Fruit fly (Drosophila melanogaster) whole organism, embryonic: ENCODE results near the gene CG10116.

Experiments
- Abd-B ChIP-seq: fragments of 200-800 bp; sonication (Bioruptor generic); optimal IDR thresholded peaks from 2 replicates; lab custom pipeline; 2018; ENCODE audit warnings: missing biosample characterization, mild to moderate bottlenecking, missing genetic modification characterization, moderate library complexity
- Atf3 ChIP-seq: fragments of 200-800 bp; sonication (Bioruptor generic); optimal IDR thresholded peaks from 3 replicates; lab custom pipeline; 2016; ENCODE audit warnings: missing biosample characterization, missing genetic modification characterization
- BtbVII ChIP-seq: fragments of 200-800 bp; sonication (Bioruptor generic); optimal IDR thresholded peaks from 3 replicates; lab custom pipeline; 2017; ENCODE audit warnings: missing biosample characterization, mild to moderate bottlenecking, missing genetic modification characterization
- CG11247 ChIP-seq: fragments of 200-800 bp; sonication (Bioruptor generic); IDR thresholded peaks from 2 replicates; pipeline ENCODE4 v1.3.6; 2022; ENCODE audit warnings: missing biosample characterization, missing genetic modification characterization
- CG12104 ChIP-seq: fragments of 200-800 bp; sonication (Bioruptor generic); optimal IDR thresholded peaks from 3 replicates; lab custom pipeline; 2016; ENCODE audit warnings: missing biosample characterization, missing genetic modification characterization
- CG15601 ChIP-seq: fragments of 200-800 bp; sonication (Bioruptor generic); optimal IDR thresholded peaks from 3 replicates; lab custom pipeline; 2019; ENCODE audit warnings: missing biosample characterization, mild to moderate bottlenecking, missing genetic modification characterization, moderate library complexity
- CG1603 ChIP-seq: fragments of 200-800 bp; sonication (Bioruptor generic); optimal IDR thresholded peaks from 2 replicates; lab custom pipeline; 2019; ENCODE audit warnings: missing biosample characterization, mild to moderate bottlenecking, missing genetic modification characterization, moderate library complexity
- CG17328 ChIP-seq: fragments of 200-800 bp; sonication (Bioruptor generic); IDR thresholded peaks from 2 replicates; pipeline ENCODE4 v1.3.6; 2022; ENCODE audit warnings: missing biosample characterization, missing genetic modification characterization
- CG2120 ChIP-seq: fragments of 200-800 bp; sonication (Bioruptor generic); optimal IDR thresholded peaks from 3 replicates; lab custom pipeline; 2016; ENCODE audit warnings: missing biosample characterization, missing genetic modification characterization
- CG30431 ChIP-seq: fragments of 200-800 bp; sonication (Bioruptor generic); optimal IDR thresholded peaks from 2 replicates; lab custom pipeline; 2017; ENCODE audit warnings: missing biosample characterization, missing genetic modification characterization
- CG32767 ChIP-seq: fragments of 200-800 bp; sonication (Bioruptor generic); IDR thresholded peaks from 2 replicates; pipeline ENCODE4 v1.3.6; 2022; ENCODE audit warnings: missing biosample characterization, missing genetic modification characterization
- CG4707 ChIP-seq: fragments of 200-800 bp; sonication (Bioruptor generic); optimal IDR thresholded peaks from 2 replicates; lab custom pipeline; 2018; ENCODE audit warnings: missing biosample characterization, mild to moderate bottlenecking, missing genetic modification characterization, moderate library complexity
- CG6175 ChIP-seq: fragments of 200-800 bp; sonication (Bioruptor generic); IDR thresholded peaks from 3 replicates; pipeline ENCODE4 v1.3.6; 2022; ENCODE audit warnings: missing biosample characterization, missing genetic modification characterization
- CG6654 ChIP-seq: fragments of 200-800 bp; sonication (Bioruptor generic); optimal IDR thresholded peaks from 2 replicates; lab custom pipeline; 2017; ENCODE audit warnings: missing biosample characterization, mild to moderate bottlenecking, missing genetic modification characterization
- CG6689 ChIP-seq: fragments of 200-800 bp; sonication (Bioruptor generic); IDR thresholded peaks from 2 replicates; pipeline ENCODE4 v1.3.6; 2022; ENCODE audit warnings: missing biosample characterization, missing genetic modification characterization
- CG7271 ChIP-seq: fragments of 200-800 bp; sonication (Bioruptor generic); optimal IDR thresholded peaks from 2 replicates; lab custom pipeline; 2018; ENCODE audit warnings: missing biosample characterization, mild to moderate bottlenecking, missing genetic modification characterization, moderate library complexity
- CG8359 ChIP-seq: fragments of 200-800 bp; sonication (Bioruptor generic); optimal IDR thresholded peaks from 2 replicates; lab custom pipeline; 2017; ENCODE audit warnings: missing biosample characterization, mild to moderate bottlenecking, missing genetic modification characterization, borderline replicate concordance
- CG9876 ChIP-seq: fragments of 200-800 bp; sonication (Bioruptor generic); optimal IDR thresholded peaks from 2 replicates; lab custom pipeline; 2016; ENCODE audit warnings: missing biosample characterization, missing genetic modification characterization
- CG9932 ChIP-seq: fragments of 200-800 bp; sonication (Bioruptor generic); IDR thresholded peaks from 2 replicates; pipeline ENCODE4 v1.3.6; 2022; ENCODE audit warnings: missing biosample characterization, missing genetic modification characterization
- CoRest ChIP-seq: fragments of 200-800 bp; sonication (Bioruptor generic); optimal IDR thresholded peaks from 3 replicates; lab custom pipeline; 2018; ENCODE audit warnings: missing biosample characterization, mild to moderate bottlenecking, missing genetic modification characterization, moderate library complexity
- CrebB ChIP-seq: fragments of 200-800 bp; sonication (Bioruptor generic); optimal IDR thresholded peaks from 3 replicates; lab custom pipeline; 2018; ENCODE audit warnings: missing biosample characterization, mild to moderate bottlenecking, missing genetic modification characterization
- D ChIP-seq, 2 experiments: fragments of 200-800 bp in 1 of 2; fragments of >200 bp in 1 of 2; sonication (Bioruptor generic) in 1 of 2; optimal IDR thresholded peaks; 2 replicates in 1 of 2; 3 replicates in 1 of 2; lab custom pipeline; 2017; ENCODE audit warnings: mild to moderate bottlenecking in 1 of 2, missing biosample characterization in 1 of 2, missing genetic modification characterization in 1 of 2, missing genetic modification reagents in 1 of 2
- Dad ChIP-seq: fragments of 200-800 bp; sonication (Bioruptor generic); optimal IDR thresholded peaks from 3 replicates; lab custom pipeline; 2016; ENCODE audit warnings: missing biosample characterization, missing genetic modification characterization
- HLH54F ChIP-seq: fragments of 200-800 bp; sonication (Bioruptor generic); optimal IDR thresholded peaks from 3 replicates; lab custom pipeline; 2016; ENCODE audit warnings: missing biosample characterization, missing genetic modification characterization
- Hmx ChIP-seq: fragments of 200-800 bp; sonication (Bioruptor generic); optimal IDR thresholded peaks from 2 replicates; lab custom pipeline; 2016; ENCODE audit warnings: missing biosample characterization, missing genetic modification characterization
- Hr78 ChIP-seq, 2 experiments: fragments of 200-800 bp in 1 of 2; fragments of >200 bp in 1 of 2; sonication (Bioruptor generic) in 1 of 2; optimal IDR thresholded peaks; 2 replicates each; lab custom pipeline; 2017 to 2019; ENCODE audit warnings: missing biosample characterization in 2 of 2, missing genetic modification characterization in 2 of 2, mild to moderate bottlenecking in 1 of 2, moderate library complexity in 1 of 2
- Lhr ChIP-seq: fragments of 200-800 bp; sonication (Bioruptor generic); optimal IDR thresholded peaks from 3 replicates; lab custom pipeline; 2017; ENCODE audit warnings: mild to moderate bottlenecking, missing biosample characterization, missing genetic modification reagents, missing genetic modification characterization
- Lpt ChIP-seq: fragments of >200 bp; optimal IDR thresholded peaks from 2 replicates; lab custom pipeline; 2018; ENCODE audit warnings: missing biosample characterization, missing genetic modification characterization
- bcd ChIP-seq: fragments of 200-800 bp; sonication (Bioruptor generic); optimal IDR thresholded peaks from 2 replicates; lab custom pipeline; 2017; ENCODE audit warnings: missing biosample characterization, mild to moderate bottlenecking, missing genetic modification characterization
- bowl ChIP-seq: fragments of 200-800 bp; sonication (Bioruptor generic); IDR thresholded peaks from 2 replicates; pipeline ENCODE4 v1.3.6; 2022; ENCODE audit warnings: missing biosample characterization, missing genetic modification characterization
- chif ChIP-seq, 2 experiments: fragments of 200-800 bp; sonication (Bioruptor generic); optimal IDR thresholded peaks; 3 replicates each; lab custom pipeline; 2016; ENCODE audit warnings: missing biosample characterization in 2 of 2, missing genetic modification characterization in 2 of 2
- chn ChIP-seq: fragments of 200-800 bp; sonication (Bioruptor generic); optimal IDR thresholded peaks from 2 replicates; lab custom pipeline; 2016; ENCODE audit warnings: missing biosample characterization, missing genetic modification characterization
- dmrt11E ChIP-seq: fragments of 200-800 bp; sonication (Bioruptor generic); optimal IDR thresholded peaks from 3 replicates; lab custom pipeline; 2018; ENCODE audit warnings: missing biosample characterization, mild to moderate bottlenecking, missing genetic modification characterization, moderate library complexity
- dysf ChIP-seq: fragments of 200-800 bp; sonication (Bioruptor generic); IDR thresholded peaks from 3 replicates; pipeline ENCODE4 v1.3.6; 2022; ENCODE audit warnings: missing biosample characterization, missing genetic modification characterization
- en ChIP-seq: fragments of 200-800 bp; sonication (Bioruptor generic); optimal IDR thresholded peaks from 2 replicates; lab custom pipeline; 2016; ENCODE audit warnings: missing biosample characterization, missing genetic modification characterization
- exex ChIP-seq: fragments of 200-800 bp; sonication (Bioruptor generic); optimal IDR thresholded peaks from 4 replicates; lab custom pipeline; 2018; ENCODE audit warnings: missing biosample characterization, mild to moderate bottlenecking, missing genetic modification characterization, moderate library complexity
- fd96Cb ChIP-seq: fragments of 200-800 bp; sonication (Bioruptor generic); optimal IDR thresholded peaks from 2 replicates; lab custom pipeline; 2018; ENCODE audit warnings: missing biosample characterization, mild to moderate bottlenecking, missing genetic modification characterization, moderate library complexity
- gsb ChIP-seq: fragments of 200-800 bp; sonication (Bioruptor generic); IDR thresholded peaks from 2 replicates; pipeline ENCODE4 v1.3.6; 2022; ENCODE audit warnings: missing biosample characterization, missing genetic modification characterization
- kay ChIP-seq: fragments of 200-800 bp; sonication (Bioruptor generic); optimal IDR thresholded peaks from 2 replicates; lab custom pipeline; 2016; ENCODE audit warnings: missing biosample characterization, missing genetic modification characterization
- klu ChIP-seq: fragments of 200-800 bp; sonication (Bioruptor generic); IDR thresholded peaks from 2 replicates; pipeline ENCODE4 v1.3.6; 2022; ENCODE audit warnings: missing biosample characterization, missing genetic modification characterization
- knrl ChIP-seq: fragments of 200-800 bp; sonication (Bioruptor generic); IDR thresholded peaks from 3 replicates; pipeline ENCODE4 v1.3.6; 2022; ENCODE audit warnings: missing biosample characterization, missing genetic modification characterization; ENCODE audit not compliant: partially characterized antibody
- lab ChIP-seq: fragments of 200-800 bp; sonication (Bioruptor generic); optimal IDR thresholded peaks from 3 replicates; lab custom pipeline; 2017; ENCODE audit warnings: missing biosample characterization, missing genetic modification characterization, mild to moderate bottlenecking, moderate library complexity, missing genetic modification reagents
- lilli ChIP-seq: fragments of 200-800 bp; sonication (Bioruptor generic); optimal IDR thresholded peaks from 3 replicates; lab custom pipeline; 2016; ENCODE audit warnings: missing biosample characterization, missing genetic modification characterization
- ro ChIP-seq: fragments of 200-800 bp; sonication (Bioruptor generic); IDR thresholded peaks from 2 replicates; pipeline ENCODE4 v1.3.6; 2022; ENCODE audit warnings: missing biosample characterization, missing genetic modification characterization
- schlank ChIP-seq: fragments of 200-800 bp; sonication (Bioruptor generic); optimal IDR thresholded peaks from 2 replicates; lab custom pipeline; 2018; ENCODE audit warnings: missing biosample characterization, mild to moderate bottlenecking, missing genetic modification characterization
- slbo ChIP-seq: fragments of 200-800 bp; sonication (Bioruptor generic); IDR thresholded peaks from 2 replicates; pipeline ENCODE4 v1.3.6; 2022; ENCODE audit warnings: missing biosample characterization, missing genetic modification characterization
- sqz ChIP-seq: fragments of 200-800 bp; sonication (Bioruptor generic); optimal IDR thresholded peaks from 3 replicates; lab custom pipeline; 2018; ENCODE audit warnings: missing biosample characterization, mild to moderate bottlenecking, missing genetic modification characterization
- wek ChIP-seq: fragments of 200-800 bp; sonication (Bioruptor generic); optimal IDR thresholded peaks from 3 replicates; lab custom pipeline; 2018; ENCODE audit warnings: missing biosample characterization, mild to moderate bottlenecking, missing genetic modification characterization, moderate library complexity
- zen2 ChIP-seq: fragments of 200-800 bp; sonication (Bioruptor generic); IDR thresholded peaks from 3 replicates; pipeline ENCODE4 v1.3.6; 2022; ENCODE audit warnings: missing biosample characterization, missing genetic modification characterization; ENCODE audit not compliant: partially characterized antibody

CG10116 gene

dm6 chr3L:13477453-13478184 is 20.6 kb upstream of the CG10116 start, which contains the start of gene stv (continued):
- TF ChIP-seq CG9876 (GFP tag; lab: Kevin White, UChicago) (no peak), CG30431 (GFP tag; lab: Kevin White, UChicago) (no peak), CG7271 (tag; lab: Kevin White, UChicago) (no peak), dmrt11E (tag; lab: Kevin White, UChicago) (no peak), CG6654 (no peak), HLH54F (GFP tag; lab: Kevin White, UChicago) (no peak), Atf3 (GFP tag; lab: Kevin White, UChicago) (no peak), zen2 (GFP tag; lab: Robert Waterston, UW) (no peak), schlank (tag; lab: Kevin White, UChicago) (no peak), D (optimal IDR thresholded peaks at IDR 0.05; lab: Kevin White, UChicago) (no peak), D (GFP tag; optimal IDR thresholded peaks at IDR 0.05; lab: Kevin White, UChicago) (no peak), chn (GFP tag; lab: Kevin White, UChicago) (no peak), lab (GFP tag; lab: Kevin White, UChicago) (no peak), slbo (GFP tag; lab: Robert Waterston, UW) (peak; percentile 38; the same call in 1 of the 2 replicates), CG8359 (GFP tag; lab: Kevin White, UChicago) (no peak), CG6175 (GFP tag; lab: Robert Waterston, UW) (0 out of 3 replicates have a peak, but pooled peaks have one; percentile 28), BtbVII (peak; percentile 28), CG11247 (GFP tag; lab: Robert Waterston, UW) (no peak), dysf (GFP tag; lab: Robert Waterston, UW) (peak; percentile 6; the same call in 1 of the 3 replicates), CG6689 (no peak), bcd (GFP tag; lab: Kevin White, UChicago) (no peak), en (GFP tag; lab: Kevin White, UChicago) (no peak), gsb (GFP tag; lab: Robert Waterston, UW) (no peak), knrl (GFP tag; lab: Robert Waterston, UW) (no peak), CrebB (tag; lab: Kevin White, UChicago) (no peak), CoRest (tag; lab: Kevin White, UChicago) (no peak), CG9932 (GFP tag; lab: Robert Waterston, UW) (peak; percentile 30; the same call in 1 of the 2 replicates), Lhr (GFP tag; lab: Kevin White, UChicago) (no peak), Dad (no peak), CG1603 (tag; lab: Kevin White, UChicago) (no peak), CG2120 (GFP tag; lab: Kevin White, UChicago) (no peak), Abd-B (GFP tag; lab: Kevin White, UChicago) (no peak), CG32767 (0 out of 2 replicates have a peak, but pooled peaks have one; percentile 10), CG4707 (GFP tag; lab: Kevin White, UChicago) (no peak), CG15601 (no peak), lilli (GFP tag; lab: Kevin White, UChicago) (no peak), Hr78 (GFP tag; optimal IDR thresholded peaks at IDR 0.05; lab: Kevin White, UChicago) (no peak), Lpt (GFP tag; lab: Kevin White, UChicago) (no peak), bowl (GFP tag; lab: Robert Waterston, UW) (no peak), Hmx (no peak), kay (GFP tag; lab: Kevin White, UChicago) (no peak), fd96Cb (tag; lab: Kevin White, UChicago) (no peak), chif (GFP tag; optimal IDR thresholded peaks at IDR 0.05; lab: Kevin White, UChicago) (no peak), wek (GFP tag; lab: Kevin White, UChicago) (no peak), CG17328 (GFP tag; lab: Robert Waterston, UW) (no peak), CG12104 (GFP tag; lab: Kevin White, UChicago) (no peak), klu (GFP tag; lab: Robert Waterston, UW) (no peak), exex (tag; lab: Kevin White, UChicago) (no peak), ro (no peak), sqz (GFP tag; lab: Kevin White, UChicago) (no peak)
